5 fruit fly cellular contexts compared by ENCODE assay signal in genomic region chr3L:7854752-7855454, dm6.
TF ChIP-seq lines count a peak whose summit lies in the region.

No protein-coding gene starts in this region.

- peak; percentile 64 for TF ChIP-seq CTCF in whole organism, embryonic (GFP tag; optimal IDR thresholded peaks at IDR 0.05; lab: Kevin White, UChicago)

TF ChIP-seq in whole organism, adult, 20 proteins besides CTCF, POLR2A, EP300 and RAD21 (continues in another document):
- TF ChIP-seq Mnt (GFP tag; optimal IDR thresholded peaks at IDR 0.05; lab: Kevin White, UChicago) (peak; percentile 70), toe (GFP tag; optimal IDR thresholded peaks at IDR 0.05; lab: Kevin White, UChicago) (peak; percentile 38), pad (GFP tag; optimal IDR thresholded peaks at IDR 0.05; lab: Kevin White, UChicago) (peak; percentile 71), CG1620 (GFP tag; optimal IDR thresholded peaks at IDR 0.05; lab: Kevin White, UChicago) (peak; percentile 27), CG11617 (GFP tag; optimal IDR thresholded peaks at IDR 0.05; lab: Kevin White, UChicago) (peak; percentile 64), Clk (GFP tag; optimal IDR thresholded peaks at IDR 0.05; lab: Kevin White, UChicago) (peak; percentile 51), ovo (GFP tag; optimal IDR thresholded peaks at IDR 0.05; lab: Kevin White, UChicago) (peak; percentile 4), CG14711 (tag; optimal IDR thresholded peaks at IDR 0.05; lab: Kevin White, UChicago) (no peak), kay (GFP tag; lab: Kevin White, UChicago; ENCODE audit: borderline replicate concordance) (peak; percentile 87), tj (GFP tag; optimal IDR thresholded peaks at IDR 0.05; lab: Kevin White, UChicago) (peak; percentile 65), cnc (optimal IDR thresholded peaks at IDR 0.05; lab: Kevin White, UChicago) (no peak), bab1 (GFP tag; optimal IDR thresholded peaks at IDR 0.05; lab: Kevin White, UChicago) (no peak), CG12768 (GFP tag; optimal IDR thresholded peaks at IDR 0.05; lab: Kevin White, UChicago) (peak; percentile 89), Hr96 (GFP tag; optimal IDR thresholded peaks at IDR 0.05; lab: Kevin White, UChicago) (peak; percentile 49), CG7045 (GFP tag; optimal IDR thresholded peaks at IDR 0.05; lab: Kevin White, UChicago) (peak; percentile 52), CG5204 (GFP tag; optimal IDR thresholded peaks at IDR 0.05; lab: Kevin White, UChicago) (peak; percentile 49), cic (GFP tag; optimal IDR thresholded peaks at IDR 0.05; lab: Kevin White, UChicago) (peak; percentile 91), CG7101 (tag; optimal IDR thresholded peaks at IDR 0.05; lab: Kevin White, UChicago) (peak; percentile 67)

TF ChIP-seq in whole organism, embryonic, 481 proteins besides CTCF, POLR2A, EP300 and RAD21 (continues in another document):
- TF ChIP-seq Rfx (GFP tag; IDR thresholded peaks at IDR 0.05; lab: Robert Waterston, UW) = 0 out of 2 replicates have a peak, but pooled peaks have one; percentile 34
- no peak for TF ChIP-seq Ssrp (tag; optimal IDR thresholded peaks at IDR 0.05; lab: Kevin White, UChicago)
- TF ChIP-seq rib (GFP tag; IDR thresholded peaks at IDR 0.05; lab: Robert Waterston, UW) = peak; percentile 45; the same call in 1 of the 2 replicates
- no peak for TF ChIP-seq hbn (GFP tag; IDR thresholded peaks at IDR 0.05; lab: Robert Waterston, UW; ENCODE audit: partially characterized antibody)
- no peak for TF ChIP-seq CG11560 (tag; IDR thresholded peaks at IDR 0.05; lab: Robert Waterston, UW)
- TF ChIP-seq dpn (GFP tag; optimal IDR thresholded peaks at IDR 0.05; lab: Kevin White, UChicago) = no peak
- TF ChIP-seq phol (tag; optimal IDR thresholded peaks at IDR 0.05; lab: Kevin White, UChicago) = peak; percentile 12
- TF ChIP-seq BtbVII (GFP tag; optimal IDR thresholded peaks at IDR 0.05; lab: Kevin White, UChicago) = peak; percentile 91
- TF ChIP-seq MESR4 (GFP tag; optimal IDR thresholded peaks at IDR 0.05; lab: Kevin White, UChicago) = peak; percentile 6
- TF ChIP-seq CG14965 (GFP tag; optimal IDR thresholded peaks at IDR 0.05; lab: Kevin White, UChicago; ENCODE audit: borderline replicate concordance) = no peak
- TF ChIP-seq Aef1 (GFP tag; IDR thresholded peaks at IDR 0.05; lab: Robert Waterston, UW) = no peak
- TF ChIP-seq Kr (GFP tag; optimal IDR thresholded peaks at IDR 0.05; lab: Kevin White, UChicago) = peak; percentile 13
- no peak for TF ChIP-seq CG10654 (GFP tag; optimal IDR thresholded peaks at IDR 0.05; lab: Kevin White, UChicago)
- no peak for TF ChIP-seq CG7357 (GFP tag; IDR thresholded peaks at IDR 0.05; lab: Robert Waterston, UW)
- TF ChIP-seq CG18619 (GFP tag; optimal IDR thresholded peaks at IDR 0.05; lab: Kevin White, UChicago) = peak; percentile 43
- peak; percentile 69 for TF ChIP-seq CG1233 (GFP tag; optimal IDR thresholded peaks at IDR 0.05; lab: Kevin White, UChicago)
- TF ChIP-seq onecut (GFP tag; IDR thresholded peaks at IDR 0.05; lab: Robert Waterston, UW) = peak; percentile 74
- TF ChIP-seq CG5245 (GFP tag; optimal IDR thresholded peaks at IDR 0.05; lab: Kevin White, UChicago) = no peak

TF ChIP-seq in whole organism, prepupa, 60 proteins besides CTCF, POLR2A, EP300 and RAD21 (continues in another document):
- TF ChIP-seq Eip78C (GFP tag; lab: Kevin White, UChicago) (peak; percentile 64), Gug (GFP tag; IDR thresholded peaks at IDR 0.05; lab: Robert Waterston, UW) (no peak), CG6792 (GFP tag; optimal IDR thresholded peaks at IDR 0.05; lab: Kevin White, UChicago) (no peak), Eip93F (GFP tag; optimal IDR thresholded peaks at IDR 0.05; lab: Kevin White, UChicago) (no peak), CG16779 (tag; optimal IDR thresholded peaks at IDR 0.05; lab: Kevin White, UChicago) (peak; percentile 78), CG9139 (GFP tag; optimal IDR thresholded peaks at IDR 0.05; lab: Kevin White, UChicago) (peak; percentile 81), CG8319 (GFP tag; optimal IDR thresholded peaks at IDR 0.05; lab: Kevin White, UChicago) (no peak), dac (GFP tag; optimal IDR thresholded peaks at IDR 0.05; lab: Kevin White, UChicago) (peak; percentile 8), CG10669 (GFP tag; optimal IDR thresholded peaks at IDR 0.05; lab: Kevin White, UChicago) (peak; percentile 5), CG11762 (GFP tag; optimal IDR thresholded peaks at IDR 0.05; lab: Kevin White, UChicago; ENCODE audit: insufficient read depth) (no peak), CG3919 (GFP tag; optimal IDR thresholded peaks at IDR 0.05; lab: Kevin White, UChicago) (peak; percentile 46), CG15336 (GFP tag; IDR thresholded peaks at IDR 0.05; lab: Robert Waterston, UW) (no peak), Hr39 (GFP tag; optimal IDR thresholded peaks at IDR 0.05; lab: Kevin White, UChicago) (no peak), esn (GFP tag; optimal IDR thresholded peaks at IDR 0.05; lab: Kevin White, UChicago) (no peak), CG7368 (GFP tag; optimal IDR thresholded peaks at IDR 0.05; lab: Kevin White, UChicago) (no peak), Ets96B (tag; optimal IDR thresholded peaks at IDR 0.05; lab: Kevin White, UChicago) (no peak), CG31627 (GFP tag; optimal IDR thresholded peaks at IDR 0.05; lab: Kevin White, UChicago) (no peak), Ets21C (GFP tag; optimal IDR thresholded peaks at IDR 0.05; lab: Kevin White, UChicago) (peak; percentile 24), CG11902 (GFP tag; optimal IDR thresholded peaks at IDR 0.05; lab: Kevin White, UChicago) (no peak), Sox14 (GFP tag; optimal IDR thresholded peaks at IDR 0.05; lab: Kevin White, UChicago) (peak; percentile 9)

TF ChIP-seq in whole organism, pupa, 21 proteins besides CTCF, POLR2A, EP300 and RAD21:
- TF ChIP-seq CG8301 (tag; optimal IDR thresholded peaks at IDR 0.05; lab: Kevin White, UChicago) (peak; percentile 47), CG8159 (tag; optimal IDR thresholded peaks at IDR 0.05; lab: Kevin White, UChicago) (peak; percentile 11), CG10348 (GFP tag; IDR thresholded peaks at IDR 0.05; lab: Robert Waterston, UW) (no peak), CG12605 (GFP tag; IDR thresholded peaks at IDR 0.05; lab: Robert Waterston, UW) (peak; percentile 57), CG15710 (tag; optimal IDR thresholded peaks at IDR 0.05; lab: Kevin White, UChicago) (no peak), CG34367 (tag; optimal IDR thresholded peaks at IDR 0.05; lab: Kevin White, UChicago) (no peak), Snoo (tag; optimal IDR thresholded peaks at IDR 0.05; lab: Kevin White, UChicago) (peak; percentile 33), CG13204 (GFP tag; optimal IDR thresholded peaks at IDR 0.05; lab: Kevin White, UChicago) (peak; percentile 15), CG9948 (tag; optimal IDR thresholded peaks at IDR 0.05; lab: Kevin White, UChicago) (peak; percentile 4), rn (GFP tag; IDR thresholded peaks at IDR 0.05; lab: Robert Waterston, UW) (no peak), D1 (tag; optimal IDR thresholded peaks at IDR 0.05; lab: Kevin White, UChicago) (peak; percentile 57), Pif1B (GFP tag; optimal IDR thresholded peaks at IDR 0.05; lab: Kevin White, UChicago) (peak; percentile 23), fd96Ca (GFP tag; IDR thresholded peaks at IDR 0.05; lab: Robert Waterston, UW) (no peak), Pif1A (GFP tag; optimal IDR thresholded peaks at IDR 0.05; lab: Kevin White, UChicago) (peak; percentile 6), CG14655 (GFP tag; optimal IDR thresholded peaks at IDR 0.05; lab: Kevin White, UChicago) (peak; percentile 45), gl (tag; optimal IDR thresholded peaks at IDR 0.05; lab: Kevin White, UChicago) (peak; percentile 51), Ets98B (GFP tag; IDR thresholded peaks at IDR 0.05; lab: Robert Waterston, UW) (peak; percentile 17; the same call in 1 of the 2 replicates), EcR (GFP tag; optimal IDR thresholded peaks at IDR 0.05; lab: Kevin White, UChicago) (peak; percentile 12), CG17806 (tag; optimal IDR thresholded peaks at IDR 0.05; lab: Kevin White, UChicago) (no peak), CG4496 (GFP tag; IDR thresholded peaks at IDR 0.05; lab: Robert Waterston, UW) (peak; percentile 49; the same call in 1 of the 3 replicates), CG32121 (GFP tag; IDR thresholded peaks at IDR 0.05; lab: Robert Waterston, UW) (peak; percentile 32; the same call in 1 of the 2 replicates)
TF ChIP-seq in whole organism, pupa: peak in this region for 15.

TF ChIP-seq in whole organism, wandering third instar larva, 38 proteins besides CTCF, POLR2A, EP300 and RAD21 (continues in another document):
- TF ChIP-seq CG9705 (GFP tag; optimal IDR thresholded peaks at IDR 0.05; lab: Kevin White, UChicago) (peak; percentile 13), Hnf4 (GFP tag; optimal IDR thresholded peaks at IDR 0.05; lab: Kevin White, UChicago) (peak; percentile 21), fru (GFP tag; optimal IDR thresholded peaks at IDR 0.05; lab: Kevin White, UChicago) (no peak), woc (GFP tag; optimal IDR thresholded peaks at IDR 0.05; lab: Kevin White, UChicago) (no peak), Sp1 (GFP tag; optimal IDR thresholded peaks at IDR 0.05; lab: Kevin White, UChicago) (peak; percentile 46), rgr (GFP tag; optimal IDR thresholded peaks at IDR 0.05; lab: Kevin White, UChicago) (no peak), Rel (GFP tag; optimal IDR thresholded peaks at IDR 0.05; lab: Kevin White, UChicago) (no peak), Rel (tag; optimal IDR thresholded peaks at IDR 0.05; lab: Kevin White, UChicago) (peak; percentile 17), Vsx2 (GFP tag; optimal IDR thresholded peaks at IDR 0.05; lab: Kevin White, UChicago; ENCODE audit: partially characterized antibody) (peak; percentile 16), h (GFP tag; optimal IDR thresholded peaks at IDR 0.05; lab: Kevin White, UChicago) (peak; percentile 8), HLH106 (tag; optimal IDR thresholded peaks at IDR 0.05; lab: Kevin White, UChicago) (no peak), CrebA (GFP tag; optimal IDR thresholded peaks at IDR 0.05; lab: Kevin White, UChicago; ENCODE audit: borderline replicate concordance) (no peak), pan (optimal IDR thresholded peaks at IDR 0.05; lab: Kevin White, UChicago) (no peak), Mio (GFP tag; optimal IDR thresholded peaks at IDR 0.05; lab: Kevin White, UChicago) (no peak), dsf (GFP tag; optimal IDR thresholded peaks at IDR 0.05; lab: Kevin White, UChicago; ENCODE audit: borderline replicate concordance) (no peak), N (GFP tag; optimal IDR thresholded peaks at IDR 0.05; lab: Kevin White, UChicago) (no peak), OdsH (GFP tag; optimal IDR thresholded peaks at IDR 0.05; lab: Kevin White, UChicago) (no peak), br (GFP tag; optimal IDR thresholded peaks at IDR 0.05; lab: Kevin White, UChicago) (no peak), Jra (GFP tag; optimal IDR thresholded peaks at IDR 0.05; lab: Kevin White, UChicago) (no peak), Dif (GFP tag; optimal IDR thresholded peaks at IDR 0.05; lab: Kevin White, UChicago; ENCODE audit: partially characterized antibody) (peak; percentile 37), dl (GFP tag; optimal IDR thresholded peaks at IDR 0.05; lab: Kevin White, UChicago; ENCODE audit: insufficient read depth in 1 of 2, partially characterized antibody in 2 of 2) (peak in 1 of 2 experiments; percentile 11), Dfd (GFP tag; optimal IDR thresholded peaks at IDR 0.05; lab: Kevin White, UChicago) (no peak)
